Worm (Caenorhabditis elegans) whole organism, L4 larva: Measurements from ENCODE around the gene magi-1.

Experiments
- ama-1 ChIP-seq: fragments of 150-350 bp; optimal IDR thresholded peaks from 2 replicates; lab custom pipeline; 2014; ENCODE audit warnings: inconsistent platforms, mixed read lengths
- ceh-82 ChIP-seq: sonication (generic microtip); optimal IDR thresholded peaks from 2 replicates; lab custom pipeline; 2017; ENCODE audit warnings: missing biosample characterization, missing genetic modification characterization
- lin-29 ChIP-seq: fragments of 200-800 bp; sonication (Bioruptor generic); IDR thresholded peaks from 2 replicates; pipeline ENCODE4 v1.3.6; 2022; ENCODE audit warnings: missing genetic modification reagents, missing genetic modification characterization, missing compliant biosample characterization
- mdl-1 ChIP-seq, 2 experiments: fragments of 150-350 bp in 1 of 2; sonication (generic microtip) in 1 of 2; optimal IDR thresholded peaks; 2 replicates each; lab custom pipeline; 2014 to 2017; ENCODE audit warnings: missing biosample characterization in 2 of 2, missing genetic modification characterization in 2 of 2
- nhr-48 ChIP-seq: sonication (generic microtip); optimal IDR thresholded peaks from 2 replicates; lab custom pipeline; 2016; ENCODE audit warnings: mild to moderate bottlenecking, missing genetic modification characterization, missing compliant biosample characterization
- pha-4 ChIP-seq, 2 experiments: fragments of 150-350 bp in 1 of 2; fragments of 200-800 bp in 1 of 2; sonication (Bioruptor generic) in 1 of 2; IDR thresholded peaks in 1 of 2; optimal IDR thresholded peaks in 1 of 2; 2 replicates each; pipeline versions ENCODE4 v1.3.6 to Lab custom; 2014 to 2022; ENCODE audit warnings: missing genetic modification characterization in 2 of 2, missing genetic modification reagents in 2 of 2, missing biosample characterization in 1 of 2, missing compliant biosample characterization in 1 of 2
- sdz-12 ChIP-seq: fragments of 200-800 bp; sonication (Bioruptor generic); optimal IDR thresholded peaks from 2 replicates; lab custom pipeline; 2018; ENCODE audit warnings: mild to moderate bottlenecking, missing genetic modification characterization, missing compliant biosample characterization

DNA sequence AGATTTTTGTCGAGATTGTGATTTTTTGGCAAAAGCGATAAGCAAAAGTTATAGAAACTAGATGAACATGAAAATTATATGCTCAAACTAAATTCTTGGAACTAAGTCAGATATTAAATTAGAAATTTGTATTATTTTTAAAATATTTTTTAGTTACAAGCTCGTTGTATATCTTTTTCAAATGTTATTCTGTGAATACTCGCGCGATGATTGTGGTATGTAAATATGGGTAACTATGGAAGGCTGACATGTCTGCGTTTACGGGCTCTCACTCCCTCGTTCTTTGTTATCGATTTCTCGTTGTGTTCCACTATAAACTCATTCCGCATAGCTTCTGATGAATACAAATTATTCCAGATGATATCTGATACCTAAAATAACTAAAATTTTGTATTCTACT is 20.7 kb upstream of the magi-1 start, which contains the start of gene ZK792.7:
- no peak for TF ChIP-seq nhr-48 (tag; lab: Kevin White, UChicago)
- no peak for TF ChIP-seq mdl-1 (tag; optimal IDR thresholded peaks at IDR 0.05; lab: Kevin White, UChicago)
- TF ChIP-seq lin-29 (GFP tag; lab: Robert Waterston, UW) = no peak
- no peak for TF ChIP-seq sdz-12 (GFP tag; lab: Kevin White, UChicago)
- no peak for TF ChIP-seq ama-1 (lab: Kevin White, UChicago)
- no peak for TF ChIP-seq pha-4 (GFP tag; IDR thresholded peaks at IDR 0.05; lab: Robert Waterston, UW)
- TF ChIP-seq pha-4 (tag; optimal IDR thresholded peaks at IDR 0.05; lab: Kevin White, UChicago) = no peak
- no peak for TF ChIP-seq ceh-82 (tag; lab: Kevin White, UChicago)
